Worm (Caenorhabditis elegans) whole organism, L4 larva: ENCODE data around the gene C12D8.9.

Source experiments
- F26F4.8 ChIP-seq: fragments of 200-800 bp; sonication (Bioruptor generic); conservative IDR thresholded peaks from 2 replicates; pipeline ENCODE4 v1.3.6; 2022; ENCODE audit warnings: missing genetic modification characterization, missing compliant biosample characterization
- F49E8.2 ChIP-seq: sonication (generic microtip); optimal IDR thresholded peaks from 2 replicates; lab custom pipeline; 2016; ENCODE audit warnings: missing compliant biosample characterization, mild to moderate bottlenecking, missing genetic modification characterization, borderline replicate concordance
- Y48G9A.11 ChIP-seq: fragments of 200-800 bp; sonication (Bioruptor generic); IDR thresholded peaks from 2 replicates; pipeline ENCODE4 v1.3.6; 2022; ENCODE audit warnings: missing genetic modification reagents, missing genetic modification characterization, missing compliant biosample characterization
- Y5F2A.4 ChIP-seq: fragments of 200-800 bp; sonication (Bioruptor generic); optimal IDR thresholded peaks from 2 replicates; lab custom pipeline; 2018; ENCODE audit warnings: mild to moderate bottlenecking, missing genetic modification characterization, missing compliant biosample characterization
- Y75B8A.6 ChIP-seq: fragments of 200-800 bp; sonication (Bioruptor generic); IDR thresholded peaks from 2 replicates; pipeline ENCODE4 v1.3.6; 2022; ENCODE audit warnings: missing genetic modification reagents, missing genetic modification characterization, missing compliant biosample characterization
- aha-1 ChIP-seq: fragments of 150-350 bp; peaks from one replicate; lab custom pipeline; 2014; ENCODE audit warnings: missing biosample characterization, missing genetic modification characterization
- ama-1 ChIP-seq: fragments of 150-350 bp; optimal IDR thresholded peaks from 2 replicates; lab custom pipeline; 2014; ENCODE audit warnings: inconsistent platforms, mixed read lengths
- arid-1 ChIP-seq: fragments of 200-800 bp; sonication (Bioruptor generic); conservative IDR thresholded peaks from 2 replicates; pipeline ENCODE4 v1.3.6; 2022; ENCODE audit warnings: missing genetic modification reagents, missing genetic modification characterization, missing compliant biosample characterization
- ceh-62 ChIP-seq: sonication (generic microtip); optimal IDR thresholded peaks from 2 replicates; lab custom pipeline; 2017; ENCODE audit warnings: missing biosample characterization, missing genetic modification characterization
- cey-2 ChIP-seq: sonication (generic microtip); optimal IDR thresholded peaks from 3 replicates; lab custom pipeline; 2017; ENCODE audit warnings: missing genetic modification characterization, mild to moderate bottlenecking, missing compliant biosample characterization, antibody characterized with exemption, borderline replicate concordance; ENCODE audit not compliant: insufficient read depth
- ctbp-1 ChIP-seq: fragments of 200-800 bp; sonication (Bioruptor generic); IDR thresholded peaks from 2 replicates; pipeline ENCODE4 v1.3.6; 2022; ENCODE audit warnings: missing genetic modification reagents, missing genetic modification characterization, missing compliant biosample characterization
- daf-19 ChIP-seq: fragments of 200-800 bp; sonication (Bioruptor generic); conservative IDR thresholded peaks from 2 replicates; pipeline ENCODE4 v1.3.6; 2022; ENCODE audit warnings: missing genetic modification characterization, missing compliant biosample characterization
- dmd-6 ChIP-seq: fragments of 200-800 bp; sonication (Bioruptor generic); IDR thresholded peaks from 2 replicates; pipeline ENCODE4 v1.3.6; 2022; ENCODE audit warnings: missing genetic modification reagents, missing genetic modification characterization, missing compliant biosample characterization
- lin-38 ChIP-seq: fragments of 200-800 bp; sonication (Bioruptor generic); IDR thresholded peaks from 2 replicates; pipeline ENCODE4 v1.3.6; 2022; ENCODE audit warnings: missing genetic modification reagents, missing genetic modification characterization, missing compliant biosample characterization
- lsy-2 ChIP-seq, 2 experiments: fragments of 150-350 bp in 1 of 2; sonication (generic microtip) in 1 of 2; optimal IDR thresholded peaks; 2 replicates each; lab custom pipeline; 2014 to 2017; ENCODE audit warnings: missing biosample characterization in 2 of 2, missing genetic modification characterization in 2 of 2
- madf-5 ChIP-seq, 2 experiments: fragments of 200-800 bp; sonication (Bioruptor generic); IDR thresholded peaks; 2 replicates each; pipeline ENCODE4 v1.3.6; 2022; ENCODE audit warnings: missing compliant biosample characterization in 2 of 2, missing genetic modification characterization in 2 of 2
- mdt-29 ChIP-seq: fragments of 200-800 bp; sonication (Bioruptor generic); IDR thresholded peaks from 2 replicates; pipeline ENCODE4 v1.3.6; 2022; ENCODE audit warnings: missing genetic modification reagents, missing genetic modification characterization, missing compliant biosample characterization
- mep-1 ChIP-seq: fragments of 150-350 bp; sonication (generic microtip); optimal IDR thresholded peaks from 3 replicates; lab custom pipeline; 2014; ENCODE audit warnings: missing biosample characterization, missing genetic modification characterization
- mes-2 ChIP-seq: sonication (generic microtip); optimal IDR thresholded peaks from 2 replicates; lab custom pipeline; 2016; ENCODE audit warnings: missing genotype, mild to moderate bottlenecking, missing genetic modification characterization, missing compliant biosample characterization; ENCODE audit not compliant: poor library complexity, severe bottlenecking
- nhr-102 ChIP-seq: sonication (generic microtip); optimal IDR thresholded peaks from 2 replicates; lab custom pipeline; 2016; ENCODE audit warnings: mild to moderate bottlenecking, missing genetic modification characterization, moderate library complexity, missing compliant biosample characterization
- nhr-111 ChIP-seq: fragments of 200-800 bp; sonication (Bioruptor generic); optimal IDR thresholded peaks from 2 replicates; lab custom pipeline; 2018; ENCODE audit warnings: mild to moderate bottlenecking, missing genetic modification characterization, missing compliant biosample characterization
- nhr-41 ChIP-seq: fragments of 200-800 bp; sonication (Bioruptor generic); IDR thresholded peaks from 2 replicates; pipeline ENCODE4 v1.3.6; 2022; ENCODE audit warnings: missing genetic modification reagents, missing genetic modification characterization, missing compliant biosample characterization
- nhr-48 ChIP-seq: sonication (generic microtip); optimal IDR thresholded peaks from 2 replicates; lab custom pipeline; 2016; ENCODE audit warnings: mild to moderate bottlenecking, missing genetic modification characterization, missing compliant biosample characterization
- nhr-6 ChIP-seq: fragments of 150-350 bp; optimal IDR thresholded peaks from 2 replicates; lab custom pipeline; 2014; ENCODE audit warnings: missing biosample characterization, missing genetic modification characterization
- nhr-77 ChIP-seq: fragments of 150-350 bp; optimal IDR thresholded peaks from 2 replicates; lab custom pipeline; 2014; ENCODE audit warnings: missing biosample characterization, missing genetic modification characterization
- pha-4 ChIP-seq, 2 experiments: fragments of 150-350 bp in 1 of 2; fragments of 200-800 bp in 1 of 2; sonication (Bioruptor generic) in 1 of 2; IDR thresholded peaks in 1 of 2; optimal IDR thresholded peaks in 1 of 2; 2 replicates each; pipeline versions ENCODE4 v1.3.6 to Lab custom; 2014 to 2022; ENCODE audit warnings: missing genetic modification characterization in 2 of 2, missing genetic modification reagents in 2 of 2, missing biosample characterization in 1 of 2, missing compliant biosample characterization in 1 of 2
- pqm-1 ChIP-seq: sonication (generic microtip); optimal IDR thresholded peaks from 2 replicates; lab custom pipeline; 2017; ENCODE audit warnings: missing biosample characterization, missing genetic modification characterization
- sdz-12 ChIP-seq: fragments of 200-800 bp; sonication (Bioruptor generic); optimal IDR thresholded peaks from 2 replicates; lab custom pipeline; 2018; ENCODE audit warnings: mild to moderate bottlenecking, missing genetic modification characterization, missing compliant biosample characterization
- tag-97 ChIP-seq: fragments of 200-800 bp; sonication (Bioruptor generic); IDR thresholded peaks from 2 replicates; pipeline ENCODE4 v1.3.6; 2022; ENCODE audit warnings: missing genetic modification characterization, missing compliant biosample characterization
- unc-130 ChIP-seq: sonication (generic microtip); optimal IDR thresholded peaks from 2 replicates; lab custom pipeline; 2016; ENCODE audit warnings: missing genetic modification reagents, missing genetic modification characterization, missing compliant biosample characterization
- unc-62 ChIP-seq, 3 experiments: fragments of 150-350 bp in 1 of 3; sonication (generic microtip); optimal IDR thresholded peaks in 2 of 3; peaks in 1 of 3; 1 replicate in 1 of 3; 2 replicates in 2 of 3; lab custom pipeline; 2014 to 2017; ENCODE audit warnings: missing biosample characterization in 3 of 3, missing genetic modification characterization in 3 of 3, missing genetic modification reagents in 3 of 3, missing genotype in 1 of 3
- zip-2 ChIP-seq: fragments of 150-350 bp; optimal IDR thresholded peaks from 2 replicates; lab custom pipeline; 2014; ENCODE audit warnings: missing biosample characterization, missing genetic modification characterization

The C12D8.9 gene

DNA sequence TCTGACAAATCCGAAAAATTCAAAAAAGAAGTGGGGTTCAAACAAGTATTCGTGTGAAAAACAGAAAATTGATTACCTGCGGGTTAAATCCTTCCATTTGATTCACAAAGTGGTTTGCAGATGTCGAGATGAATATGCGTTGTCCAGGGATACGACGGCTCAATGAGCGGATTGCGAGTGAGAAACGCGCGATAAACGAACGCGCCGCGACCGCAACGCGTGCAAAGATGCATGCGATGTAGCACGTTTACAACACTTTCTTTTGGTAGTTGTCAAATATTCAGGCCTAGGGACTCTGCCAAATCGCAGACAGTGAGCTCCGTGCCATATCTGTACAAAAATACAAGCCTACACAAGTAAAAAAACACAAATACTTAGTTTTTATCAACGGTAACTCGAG lies 4.3 kb downstream of the C12D8.9 start, which contains the start of gene fubl-1 (continued):
- TF ChIP-seq unc-62 (GFP tag; optimal IDR thresholded peaks at IDR 0.05 in 1 of 2; lab: Kevin White, UChicago) (peak in 1 of 2 experiments; percentile 28), unc-62 (tag; optimal IDR thresholded peaks at IDR 0.05; lab: Kevin White, UChicago) (no peak), F26F4.8 (no peak), lsy-2 (tag; optimal IDR thresholded peaks at IDR 0.05; lab: Kevin White, UChicago) (peak in 1 of 2 experiments; percentile 19), cey-2 (tag; lab: Kevin White, UChicago) (no peak)

DNA sequence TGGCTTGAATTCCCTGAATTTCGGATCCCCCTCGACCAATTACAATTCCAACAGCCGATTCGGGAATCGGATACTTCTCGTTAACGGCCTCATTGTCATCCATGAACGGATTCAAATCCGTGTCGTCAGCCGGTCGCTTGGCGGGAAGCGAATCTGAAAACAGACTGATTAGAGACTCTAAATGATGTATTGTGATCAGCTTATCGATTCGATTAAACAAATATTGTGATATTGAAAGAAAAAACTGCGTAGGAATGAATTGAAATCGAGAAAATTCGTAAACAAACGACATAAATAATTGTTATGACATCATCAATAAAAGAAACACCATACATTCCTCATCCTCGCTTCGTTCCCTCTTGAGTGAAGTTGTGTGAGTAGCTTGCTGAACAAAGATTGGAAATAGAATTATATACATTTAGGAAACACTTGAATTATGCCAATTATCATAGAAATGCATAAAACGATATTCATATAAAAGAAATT lies 5.0 kb downstream of the C12D8.9 start:
- TF ChIP-seq pha-4 (GFP tag; IDR thresholded peaks at IDR 0.05; lab: Robert Waterston, UW) (peak; percentile 50; the same call in 1 of the 2 replicates), pha-4 (tag; optimal IDR thresholded peaks at IDR 0.05; lab: Kevin White, UChicago) (no peak), Y48G9A.11 (0 out of 2 replicates have a peak, but pooled peaks have one; percentile 23), Y75B8A.6 (GFP tag; lab: Robert Waterston, UW) (0 out of 2 replicates have a peak, but pooled peaks have one; percentile 79), daf-19 (GFP tag; lab: Robert Waterston, UW) (peak; percentile 32; the same call in 1 of the 2 replicates), nhr-6 (tag; lab: Kevin White, UChicago) (no peak), lin-38 (peak; percentile 67), F49E8.2 (peak; percentile 48), Y5F2A.4 (GFP tag; lab: Kevin White, UChicago) (peak; percentile 18), ctbp-1 (GFP tag; lab: Robert Waterston, UW) (0 out of 2 replicates have a peak, but pooled peaks have one; percentile 49), mdt-29 (peak; percentile 33; the same call in 1 of the 2 replicates), sdz-12 (peak; percentile 55), mep-1 (tag; lab: Kevin White, UChicago) (no peak), ama-1 (lab: Kevin White, UChicago) (peak; percentile 87), pqm-1 (tag; lab: Kevin White, UChicago) (no peak), zip-2 (tag; lab: Kevin White, UChicago) (no peak), madf-5 (GFP tag; IDR thresholded peaks at IDR 0.05; lab: Robert Waterston, UW) (no peak), nhr-102 (tag; lab: Kevin White, UChicago) (no peak), mes-2 (tag; lab: Kevin White, UChicago) (peak; percentile 3), arid-1 (GFP tag; lab: Robert Waterston, UW) (0 out of 2 replicates have a peak, but pooled peaks have one; percentile 6), unc-130 (GFP tag; lab: Kevin White, UChicago) (peak; percentile 42)

DNA sequence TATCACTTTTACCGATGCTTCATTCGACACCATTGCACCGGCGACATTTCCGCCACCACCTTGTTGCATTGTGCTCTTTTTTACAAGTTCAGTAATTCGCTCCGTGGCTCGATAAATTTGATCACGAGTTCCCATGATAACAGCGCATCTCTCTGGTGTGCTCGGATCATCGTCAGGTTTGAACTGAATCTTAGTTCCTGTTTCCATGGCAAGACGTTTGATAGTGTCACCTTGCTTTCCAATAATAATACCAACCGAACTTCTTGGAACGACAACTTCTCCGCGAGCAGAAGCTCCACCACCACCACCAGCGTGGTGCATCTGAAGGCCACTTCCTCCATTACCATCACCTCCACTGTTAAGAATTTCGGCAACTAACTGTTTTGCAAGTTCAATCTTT lies 5.8 kb downstream of the C12D8.9 start:
- no peak for TF ChIP-seq nhr-77 (tag; lab: Kevin White, UChicago)
- peak; percentile 96 for TF ChIP-seq aha-1 (tag; lab: Kevin White, UChicago)
- no peak for TF ChIP-seq tag-97
- TF ChIP-seq, all 104 proteins: peak for 1

DNA sequence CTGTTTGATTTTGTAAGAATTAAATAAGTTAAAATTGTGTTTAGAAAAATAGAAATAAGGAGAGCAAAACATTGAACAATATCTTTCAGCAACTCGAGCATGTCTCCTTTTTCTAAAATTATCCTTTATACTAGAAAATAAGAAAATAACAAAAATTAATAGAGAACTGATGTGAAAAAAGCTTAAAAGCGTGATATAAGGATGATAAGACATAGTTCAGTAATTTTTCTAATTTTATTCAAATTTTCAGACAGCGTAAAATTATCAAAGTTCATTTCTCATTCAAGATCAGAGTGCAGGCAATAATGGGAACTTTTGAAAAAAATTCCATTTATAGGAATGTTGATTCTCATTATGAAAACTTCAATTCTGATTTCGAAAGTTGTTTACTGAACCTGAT lies 9.7 kb downstream of the C12D8.9 start, which contains the start of gene str-182:
Gene str-182 (minus strand): TSS at position 101 of the 400 bp plus-strand sequence.
- TF ChIP-seq lsy-2 (tag; optimal IDR thresholded peaks at IDR 0.05; lab: Kevin White, UChicago) (no peak), nhr-48 (tag; lab: Kevin White, UChicago) (no peak), dmd-6 (no peak), nhr-111 (no peak), ceh-62 (no peak), madf-5 (GFP tag; IDR thresholded peaks at IDR 0.05; lab: Robert Waterston, UW) (no peak), ctbp-1 (GFP tag; lab: Robert Waterston, UW) (no peak), pqm-1 (tag; lab: Kevin White, UChicago) (no peak), nhr-41 (GFP tag; lab: Robert Waterston, UW) (no peak)
